Worm (Caenorhabditis elegans): ENCODE results near the gene glr-5.
"Not testable (repeated sequence)": the region's sequence is repeated elsewhere in the genome, so short reads cannot be mapped to it uniquely, and the experiment has no call there.

The glr-5 gene

DNA sequence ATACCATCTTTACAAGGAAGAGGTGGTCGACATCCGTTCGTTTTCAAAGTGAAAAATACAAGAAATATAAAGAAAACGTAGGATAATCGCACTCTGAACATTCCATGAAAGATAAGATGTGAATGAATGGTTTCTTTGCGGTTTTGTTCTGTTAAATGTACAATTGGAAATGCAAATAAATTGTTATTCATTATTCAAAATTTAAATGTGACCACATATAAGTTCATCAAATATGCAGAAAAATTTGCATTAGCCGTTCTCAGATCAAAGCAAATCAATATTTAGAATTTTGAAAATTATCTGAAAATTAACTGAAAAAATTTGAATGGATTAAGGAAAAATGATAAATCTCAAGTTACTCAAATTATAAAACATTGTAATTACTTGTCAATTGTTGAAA is 4.4 kb upstream of the glr-5 start, which contains the start of gene ZC178.2:
ZC178.2 (minus strand) TSS at position 101 of the 400 bp plus-strand sequence.
- TF ChIP-seq elt-2 (tag; optimal IDR thresholded peaks at IDR 0.05) (no peak), nhr-77 (tag; optimal IDR thresholded peaks at IDR 0.05) (no peak), mml-1 (tag; optimal IDR thresholded peaks at IDR 0.05) (no peak), nhr-25 (tag; optimal IDR thresholded peaks at IDR 0.05) (no peak), eor-1 (tag; optimal IDR thresholded peaks at IDR 0.05) (no peak), nhr-11 (tag; optimal IDR thresholded peaks at IDR 0.05) (no peak), pqm-1 (tag; optimal IDR thresholded peaks at IDR 0.05) (no peak)

DNA sequence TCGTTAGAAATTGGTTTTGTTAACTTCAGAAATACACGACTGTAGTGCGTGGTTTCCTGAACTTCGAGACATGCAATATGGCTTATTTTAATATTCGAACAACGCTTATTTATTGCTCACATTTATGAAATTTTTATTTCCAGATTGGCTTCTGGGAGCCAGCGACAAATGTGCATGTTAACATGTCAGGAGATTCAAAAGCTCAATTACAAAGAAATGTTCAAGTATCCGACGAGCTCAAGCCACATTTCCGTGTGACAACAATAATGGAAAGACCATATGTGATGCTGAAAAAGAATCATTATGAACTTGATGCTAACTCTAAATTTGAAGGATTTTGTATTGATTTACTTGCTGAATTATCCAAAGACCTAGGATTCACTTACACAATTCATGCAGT is 2.1 kb downstream of the glr-5 start:
- TF ChIP-seq ceh-9 (tag; optimal IDR thresholded peaks at IDR 0.05) (no peak), nhr-28 (tag; optimal IDR thresholded peaks at IDR 0.05) (no peak), zag-1 (tag; optimal IDR thresholded peaks at IDR 0.05) (no peak), ama-1 (optimal IDR thresholded peaks at IDR 0.05) (no peak), nhr-12 (tag; optimal IDR thresholded peaks at IDR 0.05) (no peak), daf-12 (tag; optimal IDR thresholded peaks at IDR 0.05) (no peak), hmg-11 (tag; optimal IDR thresholded peaks at IDR 0.05) (no peak), nhr-76 (tag; optimal IDR thresholded peaks at IDR 0.05) (no peak), jun-1 (tag; optimal IDR thresholded peaks at IDR 0.05) (no peak), ceh-16 (tag; optimal IDR thresholded peaks at IDR 0.05) (no peak), mdl-1 (tag; optimal IDR thresholded peaks at IDR 0.05) (no peak), snpc-4 (tag; optimal IDR thresholded peaks at IDR 0.05) (no peak), pha-4 (tag; optimal IDR thresholded peaks at IDR 0.05) (no peak), R02D3.7 (tag; optimal IDR thresholded peaks at IDR 0.05) (no peak), elt-1 (tag; optimal IDR thresholded peaks at IDR 0.05) (no peak), egl-27 (tag; optimal IDR thresholded peaks at IDR 0.05) (no peak), nhr-43 (tag; optimal IDR thresholded peaks at IDR 0.05; ENCODE audit: poor library complexity, severe bottlenecking) (no peak), aly-2 (tag; optimal IDR thresholded peaks at IDR 0.05) (no peak), nhr-23 (tag; optimal IDR thresholded peaks at IDR 0.05) (no peak)

ce11 chrV:8722160-8722559 is 5.9 kb downstream of the glr-5 start, which contains the start of gene ZC196.8:
ZC196.8 (minus strand) TSS chrV:8722260.
- TF ChIP-seq R02D3.7, tbx-2, nhr-237 (tag; optimal IDR thresholded peaks at IDR 0.05): not testable (repeated sequence)

- not testable (repeated sequence) for TF ChIP-seq ama-1 (optimal IDR thresholded peaks at IDR 0.05); ztf-11 (tag; optimal IDR thresholded peaks at IDR 0.05); ceh-28 (tag; optimal IDR thresholded peaks at IDR 0.05)
Observed at ce11 chrV:8726228-8726627, 9.9 kb downstream of the glr-5 start, which contains the start of gene droe-8. droe-8 (plus strand) TSS chrV:8726528.

ce11 chrV:8727077-8727476 is 10.8 kb downstream of the glr-5 start, which contains the start of gene ZC196.9:
ZC196.9 (minus strand) TSS chrV:8727177.
- TF ChIP-seq nhr-12 (tag; optimal IDR thresholded peaks at IDR 0.05) (no peak), tbx-2 (tag; optimal IDR thresholded peaks at IDR 0.05) (no peak), nhr-76 (tag; optimal IDR thresholded peaks at IDR 0.05) (no peak), nhr-237 (tag; optimal IDR thresholded peaks at IDR 0.05) (no peak)

ce11 chrV:8729100-8729499 is 12.8 kb downstream of the glr-5 start, which contains the start of gene ZC196.5:
ZC196.5 (plus strand) TSS chrV:8729400.
- TF ChIP-seq nhr-76 (tag; optimal IDR thresholded peaks at IDR 0.05) (no peak), nhr-23 (tag; optimal IDR thresholded peaks at IDR 0.05) (no peak), hmg-11 (tag; optimal IDR thresholded peaks at IDR 0.05) (no peak), snpc-4 (tag; optimal IDR thresholded peaks at IDR 0.05) (no peak), egl-27 (tag; optimal IDR thresholded peaks at IDR 0.05) (no peak), nhr-28 (tag; optimal IDR thresholded peaks at IDR 0.05) (no peak), nhr-67 (tag; optimal IDR thresholded peaks at IDR 0.05) (no peak), pha-4 (tag; optimal IDR thresholded peaks at IDR 0.05) (no peak), ztf-4 (tag; optimal IDR thresholded peaks at IDR 0.05) (no peak), mdl-1 (tag; optimal IDR thresholded peaks at IDR 0.05) (no peak), daf-12 (tag; optimal IDR thresholded peaks at IDR 0.05) (no peak), ama-1 (optimal IDR thresholded peaks at IDR 0.05) (no peak), pqm-1 (tag; optimal IDR thresholded peaks at IDR 0.05) (no peak), zag-1 (tag; optimal IDR thresholded peaks at IDR 0.05) (no peak), nhr-43 (tag; optimal IDR thresholded peaks at IDR 0.05; ENCODE audit: poor library complexity, severe bottlenecking) (no peak), nhr-11 (tag; optimal IDR thresholded peaks at IDR 0.05) (no peak), nfya-1 (tag; optimal IDR thresholded peaks at IDR 0.05; ENCODE audit: insufficient read depth) (no peak), lin-39 (tag; optimal IDR thresholded peaks at IDR 0.05) (no peak), nhr-237 (tag; optimal IDR thresholded peaks at IDR 0.05) (no peak)

Measured in whole organism, L3 larva.